Worm (Caenorhabditis elegans) whole organism, dauer: ENCODE results near the gene faah-2.

Experiments
- unc-62 ChIP-seq: sonication (generic microtip); optimal IDR thresholded peaks from 2 replicates; lab custom pipeline; 2017; ENCODE audit warnings: missing biosample characterization, missing genetic modification reagents, missing genetic modification characterization

The faah-2 gene

ce11 chrIV:8138984-8139383 is 13.3 kb upstream of the faah-2 start, which contains the start of gene pmk-3:
TSS of gene pmk-3 (plus strand) at chrIV:8139219.
- TF ChIP-seq unc-62 (GFP tag; lab: Kevin White, UChicago): no peak

- no peak for TF ChIP-seq unc-62 (GFP tag; lab: Kevin White, UChicago)
These were observed 9.3 kb upstream of the faah-2 start, which contains the start of gene pmk-2 for ce11 chrIV:8142735-8143550. TSS of gene pmk-2 (plus strand) at chrIV:8143500.

ce11 chrIV:8144341-8144740 is 7.9 kb upstream of the faah-2 start:
- TF ChIP-seq unc-62 (GFP tag; lab: Kevin White, UChicago): no peak

DNA sequence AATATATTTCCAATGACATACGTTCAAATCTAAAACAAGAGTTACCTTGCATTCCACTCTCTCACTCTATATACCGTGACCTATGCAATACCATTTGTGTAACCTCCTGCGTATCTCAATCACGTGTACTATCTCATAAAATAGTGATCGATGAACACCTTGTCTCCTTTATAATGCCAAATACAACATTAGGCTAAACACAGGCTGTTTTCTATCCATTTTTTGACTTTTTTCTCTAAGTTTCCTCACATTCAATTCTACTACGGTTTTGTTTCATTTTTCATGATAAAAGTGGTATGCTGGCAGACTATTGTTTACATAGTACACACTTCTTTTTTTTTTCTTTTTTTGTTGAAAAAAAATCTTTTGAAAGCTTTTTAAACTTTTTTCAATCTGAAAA is 6.0 kb upstream of the faah-2 start:
- no peak for TF ChIP-seq unc-62 (GFP tag; lab: Kevin White, UChicago)

DNA sequence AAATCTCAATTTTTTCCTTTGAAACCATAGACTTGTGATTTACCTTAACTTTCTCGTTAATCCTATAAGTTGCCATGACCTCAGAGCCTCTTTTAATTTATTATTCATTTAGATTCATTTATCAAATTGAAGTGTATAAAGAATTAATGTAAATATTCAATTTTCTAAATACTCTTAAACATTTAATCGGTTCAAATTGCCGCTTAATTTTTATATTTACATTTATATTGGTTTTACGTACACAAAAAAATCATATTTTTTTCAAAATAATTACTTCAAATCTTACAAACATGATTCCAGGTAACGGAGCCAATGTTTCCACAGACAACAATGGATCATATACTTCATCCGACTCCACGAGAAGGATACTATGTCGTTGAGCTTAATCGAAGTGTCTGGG is 3.8 kb upstream of the faah-2 start, which contains the start of gene pmk-1:
pmk-1 (plus strand) TSS at position 301 of the 400 bp plus-strand sequence.
- no peak for TF ChIP-seq unc-62 (GFP tag; lab: Kevin White, UChicago)

ce11 chrIV:8151721-8152120 is 524 bp upstream of the faah-2 start:
- no peak for TF ChIP-seq unc-62 (GFP tag; lab: Kevin White, UChicago)

DNA sequence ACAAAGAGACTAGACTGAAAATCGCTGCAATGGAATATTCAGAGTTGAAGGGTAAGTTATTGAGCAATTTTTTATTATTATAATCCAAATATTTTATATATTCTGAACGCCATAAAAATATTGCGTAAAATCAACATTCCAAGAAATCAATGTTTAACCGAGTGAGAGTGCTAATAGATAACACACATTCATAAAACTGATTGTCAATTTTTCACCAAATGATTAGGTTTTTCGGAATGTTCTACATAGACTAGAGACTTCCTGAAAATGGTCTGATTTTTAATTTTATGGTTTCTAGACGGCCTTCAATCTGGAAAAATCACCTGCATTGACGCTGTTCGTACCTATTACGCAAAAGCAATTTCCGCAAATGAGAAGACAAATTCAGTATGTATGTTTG is 443 bp downstream of the faah-2 start:
- TF ChIP-seq unc-62 (GFP tag; lab: Kevin White, UChicago): no peak

DNA sequence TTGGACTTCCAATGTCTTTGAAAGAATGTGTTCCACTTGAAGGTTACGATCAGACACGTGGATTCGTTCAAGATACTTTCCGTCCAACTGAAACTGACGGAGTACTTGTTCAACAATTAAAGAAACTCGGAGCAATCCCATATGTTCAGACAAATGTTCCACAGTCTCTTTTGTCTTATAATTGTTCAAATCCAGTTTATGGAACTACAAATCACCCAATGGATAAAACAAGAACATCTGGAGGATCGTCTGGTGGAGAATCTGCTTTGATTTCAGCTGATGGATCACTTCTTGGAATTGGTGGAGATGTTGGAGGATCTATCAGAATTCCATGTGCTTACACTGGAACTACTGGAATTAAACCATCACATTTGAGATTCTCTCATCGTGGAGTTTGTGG is 918 bp downstream of the faah-2 start:
- TF ChIP-seq unc-62 (GFP tag; lab: Kevin White, UChicago): no peak

- TF ChIP-seq unc-62 (GFP tag; lab: Kevin White, UChicago): no peak
These were observed 2.7 kb downstream of the faah-2 start for ce11 chrIV:8154966-8155365.

ce11 chrIV:8157161-8157560 is 4.9 kb downstream of the faah-2 start, which contains the start of gene B0218.5:
TSS of gene B0218.5 (minus strand) at chrIV:8157261.
- TF ChIP-seq unc-62 (GFP tag; lab: Kevin White, UChicago): no peak

- TF ChIP-seq unc-62 (GFP tag; lab: Kevin White, UChicago): no peak
These were observed 6.8 kb downstream of the faah-2 start, which contains the start of gene faah-1 for ce11 chrIV:8159087-8159486. TSS of gene faah-1 (plus strand) at chrIV:8159387.

- no peak for TF ChIP-seq unc-62 (GFP tag; lab: Kevin White, UChicago)
These were observed 7.8 kb downstream of the faah-2 start for ce11 chrIV:8159995-8160394.

DNA sequence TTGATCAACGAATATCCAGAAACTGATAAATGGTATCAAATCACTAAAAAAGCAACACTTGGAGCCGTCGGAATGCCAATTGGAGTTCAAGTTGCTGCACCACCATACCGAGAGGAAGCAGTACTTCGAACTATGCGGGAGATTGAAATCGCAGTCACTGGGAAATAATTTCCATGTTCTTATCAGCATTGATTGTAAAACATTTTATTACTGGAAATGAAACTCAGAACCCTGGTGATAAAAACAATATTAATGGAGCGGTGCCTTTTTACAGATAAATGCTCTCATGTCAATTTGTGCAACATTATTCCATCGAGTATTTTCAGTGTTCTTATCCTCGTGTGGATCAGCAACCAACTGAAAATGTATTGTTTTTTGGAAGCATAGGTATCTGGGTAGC is 9.5 kb downstream of the faah-2 start:
- TF ChIP-seq unc-62 (GFP tag; lab: Kevin White, UChicago): no peak

DNA sequence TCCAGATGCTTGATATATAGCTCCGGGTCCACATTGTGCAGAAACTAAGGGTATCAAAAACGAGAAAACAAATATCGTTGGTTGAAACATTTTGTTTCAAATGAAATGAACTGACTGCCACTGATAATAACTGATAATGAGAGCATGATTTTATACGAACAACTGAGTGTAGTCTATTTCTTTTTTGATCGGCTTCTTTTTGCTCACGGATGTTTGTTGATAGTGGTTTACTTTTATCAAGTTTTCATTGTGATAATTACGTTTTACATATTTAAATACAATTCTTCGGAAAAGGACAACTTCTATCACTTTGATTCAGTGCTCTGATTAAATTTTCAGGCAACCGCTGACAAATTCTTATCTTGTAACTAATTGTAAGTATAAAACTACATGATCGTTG is 11.4 kb downstream of the faah-2 start, which contains the start of gene clec-51:
clec-51 (minus strand) TSS at position 114 of the 400 bp plus-strand sequence.
- no peak for TF ChIP-seq unc-62 (GFP tag; lab: Kevin White, UChicago)

ce11 chrIV:8164515-8164914 is 12.3 kb downstream of the faah-2 start:
- TF ChIP-seq unc-62 (GFP tag; lab: Kevin White, UChicago): no peak

ce11 chrIV:8165950-8166349 is 13.7 kb downstream of the faah-2 start, which contains the start of gene B0218.7:
TSS of gene B0218.7 (minus strand) at chrIV:8166050.
- TF ChIP-seq unc-62 (GFP tag; lab: Kevin White, UChicago): no peak

ce11 chrIV:8168660-8169059 is 16.4 kb downstream of the faah-2 start, which contains the start of gene clec-52:
TSS of gene clec-52 (minus strand) at chrIV:8168760.
- TF ChIP-seq unc-62 (GFP tag; lab: Kevin White, UChicago): no peak
